Fruit fly (Drosophila melanogaster): ENCODE data around the gene CG12236.

DNA sequence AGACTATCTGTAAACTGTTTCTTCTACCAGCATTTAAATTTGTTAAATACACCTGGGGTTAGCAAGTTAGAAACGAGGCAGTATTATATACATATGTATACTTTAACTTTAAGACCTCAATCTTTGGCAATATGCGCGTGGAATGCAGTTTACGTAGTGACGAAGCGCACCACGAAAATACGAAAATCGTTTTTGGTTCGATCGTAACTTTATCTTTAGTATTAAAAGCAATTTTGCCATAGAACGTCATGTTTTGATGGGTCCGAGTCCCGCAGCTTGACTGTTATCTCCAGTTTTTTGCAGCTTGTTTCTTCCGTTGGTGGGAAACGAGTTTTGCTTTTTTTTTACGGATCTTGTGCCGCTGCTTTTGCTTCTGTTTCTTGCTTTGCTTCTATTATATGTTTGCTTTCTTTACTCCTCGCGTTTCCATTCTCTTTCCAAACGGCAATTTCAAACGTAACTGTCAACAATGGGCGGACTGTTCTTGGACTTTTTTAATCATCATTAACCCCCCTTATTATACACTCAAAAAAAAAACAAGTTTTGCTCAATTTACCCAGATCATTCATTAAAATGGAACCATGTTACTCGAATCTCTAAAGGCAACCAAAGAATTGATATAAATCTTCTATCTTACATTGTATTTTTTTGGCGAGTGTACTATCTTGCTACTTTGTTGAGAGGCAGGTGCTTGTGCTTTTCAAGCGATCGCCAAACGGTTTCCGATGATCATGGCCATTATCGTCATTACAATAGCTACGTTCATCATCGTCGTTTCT, 16.1 kb upstream of the CG12236 start:
- TF ChIP-seq CTCF (optimal IDR thresholded peaks at IDR 0.05): no peak
- no peak for TF ChIP-seq CG8478 (optimal IDR thresholded peaks at IDR 0.05)
